Comparison of ENCODE assay signal across 5 fruit fly cellular contexts in genomic region chrX:4197463-4197862, dm6.
TF ChIP-seq lines count a peak whose summit lies in the region.

No protein-coding gene starts in this region.

- TF ChIP-seq CTCF in whole organism, embryonic (GFP tag; optimal IDR thresholded peaks at IDR 0.05; lab: Kevin White, UChicago), result no peak

TF ChIP-seq in whole organism, adult, 20 proteins besides CTCF, POLR2A, EP300 and RAD21:
- peak; percentile 30 for TF ChIP-seq kay (GFP tag; lab: Kevin White, UChicago; ENCODE audit: borderline replicate concordance)
- TF ChIP-seq cnc (optimal IDR thresholded peaks at IDR 0.05; lab: Kevin White, UChicago), result no peak

TF ChIP-seq in whole organism, embryonic, 481 proteins besides CTCF, POLR2A, EP300 and RAD21 (continues in another document):
- TF ChIP-seq sr (GFP tag; IDR thresholded peaks at IDR 0.05; lab: Robert Waterston, UW) (no peak), CG4820 (GFP tag; optimal IDR thresholded peaks at IDR 0.05; lab: Kevin White, UChicago) (peak; percentile 28), caup (GFP tag; optimal IDR thresholded peaks at IDR 0.05; lab: Kevin White, UChicago; ENCODE audit: severe bottlenecking) (no peak), CG13424 (tag; optimal IDR thresholded peaks at IDR 0.05; lab: Kevin White, UChicago) (no peak), stc (GFP tag; IDR thresholded peaks at IDR 0.05; lab: Robert Waterston, UW) (0 out of 2 replicates have a peak, but pooled peaks have one; percentile 24), sens (GFP tag; lab: Kevin White, UChicago) (peak; percentile 58), CG15696 (tag; optimal IDR thresholded peaks at IDR 0.05; lab: Kevin White, UChicago) (peak; percentile 12), CG10462 (GFP tag; optimal IDR thresholded peaks at IDR 0.05; lab: Kevin White, UChicago) (no peak), Optix (GFP tag; IDR thresholded peaks at IDR 0.05; lab: Robert Waterston, UW) (no peak), CG12769 (tag; optimal IDR thresholded peaks at IDR 0.05; lab: Kevin White, UChicago) (no peak), CG2129 (GFP tag; IDR thresholded peaks at IDR 0.05; lab: Robert Waterston, UW; ENCODE audit: partially characterized antibody) (no peak), Dip2 (GFP tag; IDR thresholded peaks at IDR 0.05; lab: Robert Waterston, UW) (no peak), da (GFP tag; optimal IDR thresholded peaks at IDR 0.05; lab: Kevin White, UChicago) (no peak), CG6254 (GFP tag; optimal IDR thresholded peaks at IDR 0.05; lab: Kevin White, UChicago) (peak; percentile 10), CG9215 (GFP tag; IDR thresholded peaks at IDR 0.05; lab: Robert Waterston, UW) (no peak), Abd-B (GFP tag; optimal IDR thresholded peaks at IDR 0.05; lab: Kevin White, UChicago) (no peak), CG7357 (GFP tag; IDR thresholded peaks at IDR 0.05; lab: Robert Waterston, UW) (no peak), Eip74EF (GFP tag; optimal IDR thresholded peaks at IDR 0.05; lab: Kevin White, UChicago) (no peak), Stat92E (GFP tag; optimal IDR thresholded peaks at IDR 0.05; lab: Kevin White, UChicago) (no peak), Bdp1 (GFP tag; optimal IDR thresholded peaks at IDR 0.05; lab: Kevin White, UChicago) (no peak), sima (GFP tag; optimal IDR thresholded peaks at IDR 0.05; lab: Kevin White, UChicago) (no peak), CG3407 (GFP tag; optimal IDR thresholded peaks at IDR 0.05; lab: Kevin White, UChicago) (no peak), CG18619 (GFP tag; optimal IDR thresholded peaks at IDR 0.05; lab: Kevin White, UChicago) (no peak)

TF ChIP-seq in whole organism, prepupa, 60 proteins besides CTCF, POLR2A, EP300 and RAD21 (continues in another document):
- peak; percentile 14 for TF ChIP-seq CG1621 (tag; optimal IDR thresholded peaks at IDR 0.05; lab: Kevin White, UChicago)
- TF ChIP-seq CG11762 (GFP tag; optimal IDR thresholded peaks at IDR 0.05; lab: Kevin White, UChicago; ENCODE audit: insufficient read depth), result peak; percentile 61
- peak; percentile 44 for TF ChIP-seq Smox (GFP tag; optimal IDR thresholded peaks at IDR 0.05; lab: Kevin White, UChicago)
- TF ChIP-seq Hr39 (GFP tag; optimal IDR thresholded peaks at IDR 0.05; lab: Kevin White, UChicago), result peak; percentile 57
- TF ChIP-seq CG10669 (GFP tag; optimal IDR thresholded peaks at IDR 0.05; lab: Kevin White, UChicago), result peak; percentile 64
- TF ChIP-seq ss (GFP tag; optimal IDR thresholded peaks at IDR 0.05; lab: Kevin White, UChicago), result peak; percentile 27 to 38
- TF ChIP-seq pdm3 (GFP tag; optimal IDR thresholded peaks at IDR 0.05; lab: Kevin White, UChicago), result peak; percentile 77
- peak; percentile 70 for TF ChIP-seq CG34406 (GFP tag; optimal IDR thresholded peaks at IDR 0.05; lab: Kevin White, UChicago)
- TF ChIP-seq CG6276 (GFP tag; optimal IDR thresholded peaks at IDR 0.05; lab: Kevin White, UChicago), result peak; percentile 17
- peak; percentile 65 for TF ChIP-seq CG6792 (GFP tag; optimal IDR thresholded peaks at IDR 0.05; lab: Kevin White, UChicago)
- peak; percentile 80 for TF ChIP-seq CG6163 (GFP tag; IDR thresholded peaks at IDR 0.05; lab: Robert Waterston, UW)
- peak; percentile 76 for TF ChIP-seq OdsH (GFP tag; optimal IDR thresholded peaks at IDR 0.05; lab: Kevin White, UChicago)
- TF ChIP-seq CG15336 (GFP tag; IDR thresholded peaks at IDR 0.05; lab: Robert Waterston, UW), result peak; percentile 75
- peak; percentile 21 for TF ChIP-seq Ets21C (GFP tag; optimal IDR thresholded peaks at IDR 0.05; lab: Kevin White, UChicago)
- no peak for TF ChIP-seq fkh (GFP tag; optimal IDR thresholded peaks at IDR 0.05; lab: Kevin White, UChicago)
- TF ChIP-seq achi (GFP tag; optimal IDR thresholded peaks at IDR 0.05; lab: Kevin White, UChicago), result peak; percentile 75
- TF ChIP-seq Eip78C (GFP tag; lab: Kevin White, UChicago), result peak; percentile 80
- TF ChIP-seq CG3919 (GFP tag; optimal IDR thresholded peaks at IDR 0.05; lab: Kevin White, UChicago), result peak; percentile 79
- peak; percentile 67 for TF ChIP-seq topi (GFP tag; optimal IDR thresholded peaks at IDR 0.05; lab: Kevin White, UChicago)
- peak; percentile 35; the same call in 1 of the 2 replicates for TF ChIP-seq Gug (GFP tag; IDR thresholded peaks at IDR 0.05; lab: Robert Waterston, UW)
- TF ChIP-seq CG7368 (GFP tag; optimal IDR thresholded peaks at IDR 0.05; lab: Kevin White, UChicago), result peak; percentile 36
- TF ChIP-seq CG8632 (GFP tag; optimal IDR thresholded peaks at IDR 0.05; lab: Kevin White, UChicago), result peak; percentile 69
- peak; percentile 80 for TF ChIP-seq acj6 (GFP tag; optimal IDR thresholded peaks at IDR 0.05; lab: Kevin White, UChicago)

TF ChIP-seq in whole organism, pupa, 21 proteins besides CTCF, POLR2A, EP300 and RAD21:
- TF ChIP-seq Snoo (tag; optimal IDR thresholded peaks at IDR 0.05; lab: Kevin White, UChicago) (peak; percentile 29), Ets98B (GFP tag; IDR thresholded peaks at IDR 0.05; lab: Robert Waterston, UW) (peak; percentile 39), CG15710 (tag; optimal IDR thresholded peaks at IDR 0.05; lab: Kevin White, UChicago) (peak; percentile 71), CG14655 (GFP tag; optimal IDR thresholded peaks at IDR 0.05; lab: Kevin White, UChicago) (peak; percentile 66), EcR (GFP tag; optimal IDR thresholded peaks at IDR 0.05; lab: Kevin White, UChicago) (no peak), CG8159 (tag; optimal IDR thresholded peaks at IDR 0.05; lab: Kevin White, UChicago) (peak; percentile 69), CG32121 (GFP tag; IDR thresholded peaks at IDR 0.05; lab: Robert Waterston, UW) (peak; percentile 64), CG4496 (GFP tag; IDR thresholded peaks at IDR 0.05; lab: Robert Waterston, UW) (peak; percentile 75), fd96Ca (GFP tag; IDR thresholded peaks at IDR 0.05; lab: Robert Waterston, UW) (peak; percentile 76), Pif1A (GFP tag; optimal IDR thresholded peaks at IDR 0.05; lab: Kevin White, UChicago) (peak; percentile 70), CG12605 (GFP tag; IDR thresholded peaks at IDR 0.05; lab: Robert Waterston, UW) (0 out of 2 replicates have a peak, but pooled peaks have one; percentile 38), rn (GFP tag; IDR thresholded peaks at IDR 0.05; lab: Robert Waterston, UW) (0 out of 2 replicates have a peak, but pooled peaks have one; percentile 18), CG17806 (tag; optimal IDR thresholded peaks at IDR 0.05; lab: Kevin White, UChicago) (peak; percentile 68), Pif1B (GFP tag; optimal IDR thresholded peaks at IDR 0.05; lab: Kevin White, UChicago) (peak; percentile 50), D1 (tag; optimal IDR thresholded peaks at IDR 0.05; lab: Kevin White, UChicago) (no peak), CG34367 (tag; optimal IDR thresholded peaks at IDR 0.05; lab: Kevin White, UChicago) (peak; percentile 45), CG8301 (tag; optimal IDR thresholded peaks at IDR 0.05; lab: Kevin White, UChicago) (peak; percentile 47), CG9948 (tag; optimal IDR thresholded peaks at IDR 0.05; lab: Kevin White, UChicago) (peak; percentile 63), gl (tag; optimal IDR thresholded peaks at IDR 0.05; lab: Kevin White, UChicago) (no peak), CG13204 (GFP tag; optimal IDR thresholded peaks at IDR 0.05; lab: Kevin White, UChicago) (peak; percentile 33), CG10348 (GFP tag; IDR thresholded peaks at IDR 0.05; lab: Robert Waterston, UW) (no peak)
TF ChIP-seq in whole organism, pupa: peak in this region for 17.

TF ChIP-seq in whole organism, wandering third instar larva, 38 proteins besides CTCF, POLR2A, EP300 and RAD21:
- TF ChIP-seq CG32264 (GFP tag; optimal IDR thresholded peaks at IDR 0.05; lab: Kevin White, UChicago) (no peak), ey (GFP tag; optimal IDR thresholded peaks at IDR 0.05; lab: Kevin White, UChicago) (peak; percentile 51), fru (GFP tag; optimal IDR thresholded peaks at IDR 0.05; lab: Kevin White, UChicago) (peak; percentile 54), GATAd (GFP tag; optimal IDR thresholded peaks at IDR 0.05; lab: Kevin White, UChicago) (no peak), CrebA (GFP tag; optimal IDR thresholded peaks at IDR 0.05; lab: Kevin White, UChicago; ENCODE audit: borderline replicate concordance) (no peak), jim (GFP tag; optimal IDR thresholded peaks at IDR 0.05; lab: Kevin White, UChicago) (no peak), Sp1 (GFP tag; optimal IDR thresholded peaks at IDR 0.05; lab: Kevin White, UChicago) (peak; percentile 2), HLH106 (tag; optimal IDR thresholded peaks at IDR 0.05; lab: Kevin White, UChicago) (peak; percentile 55), OdsH (GFP tag; optimal IDR thresholded peaks at IDR 0.05; lab: Kevin White, UChicago) (peak; percentile 53), br (GFP tag; optimal IDR thresholded peaks at IDR 0.05; lab: Kevin White, UChicago) (peak; percentile 54), rgr (GFP tag; optimal IDR thresholded peaks at IDR 0.05; lab: Kevin White, UChicago) (peak; percentile 44), dmrt93B (GFP tag; optimal IDR thresholded peaks at IDR 0.05; lab: Kevin White, UChicago) (peak; percentile 40), brk (GFP tag; optimal IDR thresholded peaks at IDR 0.05; lab: Kevin White, UChicago) (peak; percentile 37), foxo (GFP tag; optimal IDR thresholded peaks at IDR 0.05; lab: Kevin White, UChicago) (peak in 1 of 2 experiments; percentile 63), usp (GFP tag; optimal IDR thresholded peaks at IDR 0.05; lab: Kevin White, UChicago) (no peak), Hnf4 (GFP tag; optimal IDR thresholded peaks at IDR 0.05; lab: Kevin White, UChicago) (peak; percentile 44), psq (GFP tag; optimal IDR thresholded peaks at IDR 0.05; lab: Kevin White, UChicago) (peak; percentile 44), Dif (GFP tag; optimal IDR thresholded peaks at IDR 0.05; lab: Kevin White, UChicago; ENCODE audit: partially characterized antibody) (no peak), woc (GFP tag; optimal IDR thresholded peaks at IDR 0.05; lab: Kevin White, UChicago) (peak; percentile 1), h (GFP tag; optimal IDR thresholded peaks at IDR 0.05; lab: Kevin White, UChicago) (peak; percentile 76), Vsx2 (GFP tag; optimal IDR thresholded peaks at IDR 0.05; lab: Kevin White, UChicago; ENCODE audit: partially characterized antibody) (no peak)
